Worm (Caenorhabditis elegans): Measurements from ENCODE around the gene spas-1.
A peak's percentile ranks its signal among the peaks of the same experiment; 100 is the strongest.

spas-1 gene

DNA sequence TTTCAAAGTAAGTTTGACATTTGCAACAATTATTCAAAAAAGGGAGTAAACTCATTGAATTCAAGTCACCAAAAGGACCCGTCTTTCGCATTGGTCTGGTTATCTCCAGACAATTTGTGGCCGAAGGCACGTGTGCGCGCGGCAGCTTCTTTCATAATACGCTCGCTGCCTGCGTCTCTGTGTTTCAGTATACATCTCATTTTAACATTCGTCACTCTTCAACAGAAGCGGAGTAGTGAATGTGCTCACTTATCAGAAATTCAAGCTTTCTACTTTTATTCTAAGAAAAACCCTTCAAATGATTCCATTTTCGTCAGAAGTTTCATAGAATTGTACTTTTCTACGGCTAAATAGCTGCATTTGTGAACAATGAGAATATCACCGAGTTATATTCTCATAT lies 47.0 kb upstream of the spas-1 start:
- TF ChIP-seq lin-39 (tag; optimal IDR thresholded peaks at IDR 0.05), result no peak
- TF ChIP-seq nhr-12 (tag; optimal IDR thresholded peaks at IDR 0.05), result no peak
- no peak for TF ChIP-seq alr-1 (tag; optimal IDR thresholded peaks at IDR 0.05; ENCODE audit: borderline replicate concordance)
- peak; percentile 50 for TF ChIP-seq nhr-77 (tag; optimal IDR thresholded peaks at IDR 0.05)
- TF ChIP-seq F16B12.6 (tag; optimal IDR thresholded peaks at IDR 0.05), result no peak
- peak; percentile 22; the same call in 1 of the 2 replicates for TF ChIP-seq nhr-19 (GFP tag; conservative IDR thresholded peaks at IDR 0.05)
- TF ChIP-seq lin-35 (GFP tag; optimal IDR thresholded peaks at IDR 0.05), result peak in 1 of 2 experiments; percentile 42
- TF ChIP-seq pax-3 (tag; optimal IDR thresholded peaks at IDR 0.05), result peak; percentile 77
- TF ChIP-seq ceh-8 (GFP tag; optimal IDR thresholded peaks at IDR 0.05), result peak; percentile 9
- no peak for TF ChIP-seq C04F5.9 (tag; optimal IDR thresholded peaks at IDR 0.05)
- TF ChIP-seq unc-86 (tag; optimal IDR thresholded peaks at IDR 0.05), result peak; percentile 91
- TF ChIP-seq nhr-85 (tag), result no peak
- TF ChIP-seq hlh-4 (tag; optimal IDR thresholded peaks at IDR 0.05), result peak; percentile 24
- TF ChIP-seq hlh-17 (GFP tag; optimal IDR thresholded peaks at IDR 0.05; ENCODE audit: borderline replicate concordance), result no peak
- TF ChIP-seq nhr-20 (tag; optimal IDR thresholded peaks at IDR 0.05), result peak; percentile 72
- TF ChIP-seq Y116A8C.19 (tag; optimal IDR thresholded peaks at IDR 0.05; ENCODE audit: borderline replicate concordance), result no peak
- peak; percentile 55 for TF ChIP-seq rnt-1 (tag; optimal IDR thresholded peaks at IDR 0.05)
- TF ChIP-seq ztf-11 (tag; optimal IDR thresholded peaks at IDR 0.05), result no peak
- no peak for TF ChIP-seq C34B4.2 (tag; optimal IDR thresholded peaks at IDR 0.05)
- TF ChIP-seq dsc-1 (tag; optimal IDR thresholded peaks at IDR 0.05), result peak; percentile 84
- no peak for TF ChIP-seq blmp-1 (tag; optimal IDR thresholded peaks at IDR 0.05)
- peak; percentile 40 for TF ChIP-seq jun-1 (tag; optimal IDR thresholded peaks at IDR 0.05)
- TF ChIP-seq snpc-4 (tag; optimal IDR thresholded peaks at IDR 0.05), result peak; percentile 22
- peak; percentile 99 for TF ChIP-seq fkh-8 (tag; optimal IDR thresholded peaks at IDR 0.05)
- no peak for TF ChIP-seq egl-27 (tag; optimal IDR thresholded peaks at IDR 0.05)
- no peak for TF ChIP-seq lin-13 (GFP tag; optimal IDR thresholded peaks at IDR 0.05)
- peak; percentile 52 for TF ChIP-seq fos-1 (tag; optimal IDR thresholded peaks at IDR 0.05)
- TF ChIP-seq lin-15B (tag; optimal IDR thresholded peaks at IDR 0.05), result no peak
- TF ChIP-seq nhr-71 (tag; optimal IDR thresholded peaks at IDR 0.05), result peak; percentile 94
- no peak for TF ChIP-seq lir-3 (tag; optimal IDR thresholded peaks at IDR 0.05; ENCODE audit: poor library complexity)
- TF ChIP-seq fkh-4 (tag; optimal IDR thresholded peaks at IDR 0.05; ENCODE audit: borderline replicate concordance), result no peak
- no peak for TF ChIP-seq hpl-2 (GFP tag; optimal IDR thresholded peaks at IDR 0.05)
- TF ChIP-seq nhr-237 (tag; optimal IDR thresholded peaks at IDR 0.05), result no peak
- peak; percentile 6 to 54 (median 43) for TF ChIP-seq ceh-82 (tag; optimal IDR thresholded peaks at IDR 0.05)
- no peak for TF ChIP-seq nhr-90 (tag; optimal IDR thresholded peaks at IDR 0.05; ENCODE audit: poor library complexity)
- TF ChIP-seq zag-1 (tag; optimal IDR thresholded peaks at IDR 0.05), result no peak
- TF ChIP-seq mdl-1 (tag; optimal IDR thresholded peaks at IDR 0.05), result peak in 1 of 2 experiments; percentile 35
- TF ChIP-seq vab-15 (tag; optimal IDR thresholded peaks at IDR 0.05), result no peak
- peak; percentile 65 for TF ChIP-seq swsn-7 (tag; optimal IDR thresholded peaks at IDR 0.05)
- TF ChIP-seq sup-37 (GFP tag; optimal IDR thresholded peaks at IDR 0.05), result no peak
- peak; percentile 76 for TF ChIP-seq egl-13 (tag; optimal IDR thresholded peaks at IDR 0.05)
- no peak for TF ChIP-seq unc-62 (GFP tag; optimal IDR thresholded peaks at IDR 0.05)
- no peak for TF ChIP-seq ceh-90 (tag; optimal IDR thresholded peaks at IDR 0.05)
- TF ChIP-seq fkh-10 (GFP tag; optimal IDR thresholded peaks at IDR 0.05), result peak; percentile 31
- no peak for TF ChIP-seq ceh-63 (GFP tag; optimal IDR thresholded peaks at IDR 0.05)
- TF ChIP-seq nhr-76 (tag; optimal IDR thresholded peaks at IDR 0.05), result no peak
- no peak for TF ChIP-seq tlp-1 (tag; optimal IDR thresholded peaks at IDR 0.05)
- TF ChIP-seq skn-1 (tag; optimal IDR thresholded peaks at IDR 0.05), result peak; percentile 11
- TF ChIP-seq mep-1 (tag; optimal IDR thresholded peaks at IDR 0.05), result peak; percentile 42
- TF ChIP-seq xbp-1 (tag; optimal IDR thresholded peaks at IDR 0.05), result peak; percentile 64
- TF ChIP-seq snu-23 (GFP tag; optimal IDR thresholded peaks at IDR 0.05), result peak; percentile 54
- TF ChIP-seq lin-14 (GFP tag; optimal IDR thresholded peaks at IDR 0.05), result peak; percentile 93
- TF ChIP-seq zip-4 (GFP tag; optimal IDR thresholded peaks at IDR 0.05), result no peak

Data from whole organism, L1 larva.